Worm (Caenorhabditis elegans) whole organism, early embryonic: ENCODE measurements around the gene F46F5.7.
"Not testable (repeated sequence)": the region's sequence is repeated elsewhere in the genome, so short reads cannot be mapped to it uniquely, and the experiment has no call there.

Source experiments
- B0310.2 ChIP-seq: sonication (generic microtip); optimal IDR thresholded peaks from 2 replicates; lab custom pipeline; 2016; ENCODE audit warnings: mild to moderate bottlenecking, missing genetic modification characterization, missing compliant biosample characterization
- F13C5.2 ChIP-seq: sonication (generic microtip); optimal IDR thresholded peaks from 2 replicates; lab custom pipeline; 2017; ENCODE audit warnings: mild to moderate bottlenecking, missing genetic modification characterization, inconsistent platforms, missing compliant biosample characterization
- ama-1 ChIP-seq: fragments of 150-350 bp; optimal IDR thresholded peaks from 2 replicates; lab custom pipeline; 2014
- ceh-36 ChIP-seq: sonication (generic microtip); optimal IDR thresholded peaks from 2 replicates; lab custom pipeline; 2016; ENCODE audit warnings: missing genetic modification characterization, inconsistent platforms, missing compliant biosample characterization
- flt-1 ChIP-seq: fragments of 200-800 bp; sonication (Bioruptor generic); IDR thresholded peaks from 2 replicates; pipeline ENCODE4 v1.3.6; 2022; ENCODE audit warnings: missing genetic modification characterization, missing compliant biosample characterization
- hmbx-1 ChIP-seq: sonication (generic microtip); optimal IDR thresholded peaks from 2 replicates; lab custom pipeline; 2016; ENCODE audit warnings: mild to moderate bottlenecking, missing genetic modification characterization, missing compliant biosample characterization
- hmg-4 ChIP-seq: fragments of 200-800 bp; sonication (Bioruptor generic); optimal IDR thresholded peaks from 2 replicates; lab custom pipeline; 2018; ENCODE audit warnings: mild to moderate bottlenecking, missing genetic modification characterization, missing compliant biosample characterization
- hnd-1 ChIP-seq: sonication (generic microtip); optimal IDR thresholded peaks from 2 replicates; lab custom pipeline; 2016; ENCODE audit warnings: missing genetic modification characterization, missing compliant biosample characterization
- pes-1 ChIP-seq: fragments of 200-800 bp; sonication (Bioruptor generic); IDR thresholded peaks from 2 replicates; pipeline ENCODE4 v1.3.6; 2022; ENCODE audit warnings: missing genetic modification reagents, missing genetic modification characterization, missing compliant biosample characterization
- scrt-1 ChIP-seq: fragments of 200-800 bp; sonication (Bioruptor generic); IDR thresholded peaks from 2 replicates; pipeline ENCODE4 v1.3.6; 2022; ENCODE audit warnings: missing genetic modification characterization, missing compliant biosample characterization
- tbx-37 ChIP-seq: fragments of 200-800 bp; sonication (Bioruptor generic); conservative IDR thresholded peaks from 2 replicates; pipeline ENCODE4 v1.3.6; 2022; ENCODE audit warnings: missing genetic modification reagents, missing genetic modification characterization, missing compliant biosample characterization
- tra-4 ChIP-seq: sonication (generic microtip); optimal IDR thresholded peaks from 2 replicates; lab custom pipeline; 2017; ENCODE audit warnings: missing genetic modification characterization, missing compliant biosample characterization

DNA sequence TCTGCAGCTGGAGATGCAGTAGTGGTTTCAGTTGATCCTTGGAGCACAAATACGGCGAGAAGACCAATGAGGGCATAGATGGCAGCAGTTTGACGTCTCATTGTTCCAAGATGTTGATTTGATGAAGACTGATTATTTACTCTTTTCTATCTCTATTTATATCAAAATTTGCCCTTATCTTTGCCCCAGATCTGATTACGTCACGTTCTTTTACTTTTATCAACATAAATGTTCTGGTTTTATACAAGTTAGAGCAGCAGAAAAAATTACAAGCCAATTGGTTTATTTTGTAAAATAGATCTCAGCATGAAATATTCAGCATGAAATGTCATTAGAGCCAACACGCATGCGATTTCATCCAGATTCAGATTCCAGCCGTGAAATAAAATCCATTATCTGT, 2.3 kb upstream of the F46F5.7 start, which contains the start of gene msrp-4:
- not testable (repeated sequence) for TF ChIP-seq hmg-4; ceh-36; pes-1 (GFP tag; lab: Robert Waterston, UW); ama-1; hmbx-1; tbx-37 (GFP tag; lab: Robert Waterston, UW); scrt-1 (GFP tag; lab: Robert Waterston, UW); flt-1 (GFP tag; lab: Robert Waterston, UW); B0310.2 (tag; lab: Kevin White, UChicago); F13C5.2; hnd-1 (tag; lab: Kevin White, UChicago); tra-4 (tag; lab: Kevin White, UChicago)
